Worm (Caenorhabditis elegans) whole organism, L4 larva: ENCODE results near the gene clec-230.

ENCODE experiments used
- D1046.2 ChIP-seq: fragments of 200-800 bp; sonication (Bioruptor generic); IDR thresholded peaks from 2 replicates; pipeline ENCODE4 v1.3.6; 2022; ENCODE audit warnings: missing genetic modification characterization, missing compliant biosample characterization
- F26F4.8 ChIP-seq: fragments of 200-800 bp; sonication (Bioruptor generic); conservative IDR thresholded peaks from 2 replicates; pipeline ENCODE4 v1.3.6; 2022; ENCODE audit warnings: missing genetic modification characterization, missing compliant biosample characterization
- F49E8.2 ChIP-seq: sonication (generic microtip); optimal IDR thresholded peaks from 2 replicates; lab custom pipeline; 2016; ENCODE audit warnings: missing compliant biosample characterization, mild to moderate bottlenecking, missing genetic modification characterization, borderline replicate concordance
- R02D3.7 ChIP-seq: fragments of 150-350 bp; sonication (generic microtip); optimal IDR thresholded peaks from 3 replicates; lab custom pipeline; 2014; ENCODE audit warnings: missing biosample characterization, missing genetic modification characterization
- T20F7.1 ChIP-seq: fragments of 200-800 bp; sonication (Bioruptor generic); optimal IDR thresholded peaks from 2 replicates; lab custom pipeline; 2018; ENCODE audit warnings: mild to moderate bottlenecking, missing genetic modification characterization, missing compliant biosample characterization
- aha-1 ChIP-seq: fragments of 150-350 bp; peaks from one replicate; lab custom pipeline; 2014; ENCODE audit warnings: missing biosample characterization, missing genetic modification characterization
- ceh-44 ChIP-seq: fragments of 200-800 bp; sonication (Bioruptor generic); IDR thresholded peaks from 2 replicates; pipeline ENCODE4 v1.3.6; 2022; ENCODE audit warnings: missing genetic modification reagents, missing genetic modification characterization, missing compliant biosample characterization
- ces-1 ChIP-seq: fragments of 150-350 bp; sonication (generic microtip); optimal IDR thresholded peaks from 4 replicates; lab custom pipeline; 2014; ENCODE audit warnings: missing biosample characterization, missing genetic modification reagents, missing genetic modification characterization
- cey-2 ChIP-seq: sonication (generic microtip); optimal IDR thresholded peaks from 3 replicates; lab custom pipeline; 2017; ENCODE audit warnings: missing genetic modification characterization, mild to moderate bottlenecking, missing compliant biosample characterization, antibody characterized with exemption, borderline replicate concordance; ENCODE audit not compliant: insufficient read depth
- ctbp-1 ChIP-seq: fragments of 200-800 bp; sonication (Bioruptor generic); IDR thresholded peaks from 2 replicates; pipeline ENCODE4 v1.3.6; 2022; ENCODE audit warnings: missing genetic modification reagents, missing genetic modification characterization, missing compliant biosample characterization
- daf-16 ChIP-seq, 3 experiments: sonication (generic microtip); optimal IDR thresholded peaks; 2 replicates each; lab custom pipeline; 2016 to 2017; ENCODE audit warnings: missing genetic modification characterization in 3 of 3, missing genetic modification reagents in 3 of 3, mild to moderate bottlenecking in 2 of 3, missing compliant biosample characterization in 2 of 3, missing biosample characterization in 1 of 3, moderate library complexity in 1 of 3
- dmd-6 ChIP-seq: fragments of 200-800 bp; sonication (Bioruptor generic); IDR thresholded peaks from 2 replicates; pipeline ENCODE4 v1.3.6; 2022; ENCODE audit warnings: missing genetic modification reagents, missing genetic modification characterization, missing compliant biosample characterization
- dmd-8 ChIP-seq: fragments of 200-800 bp; sonication (Bioruptor generic); IDR thresholded peaks from 2 replicates; pipeline ENCODE4 v1.3.6; 2022; ENCODE audit warnings: missing genetic modification characterization, missing compliant biosample characterization
- duxl-1 ChIP-seq: sonication (generic microtip); optimal IDR thresholded peaks from 2 replicates; lab custom pipeline; 2016; ENCODE audit warnings: mild to moderate bottlenecking, missing genetic modification characterization, moderate library complexity, missing compliant biosample characterization; ENCODE audit not compliant: poor library complexity
- dve-1 ChIP-seq: sonication (generic microtip); optimal IDR thresholded peaks from 2 replicates; lab custom pipeline; 2017; ENCODE audit warnings: antibody characterized with exemption, mild to moderate bottlenecking, missing genetic modification characterization, missing compliant biosample characterization; ENCODE audit not compliant: insufficient read depth
- egl-43 ChIP-seq: fragments of 200-800 bp; sonication (Bioruptor generic); IDR thresholded peaks from 2 replicates; pipeline ENCODE4 v1.3.6; 2022; ENCODE audit warnings: missing genetic modification reagents, missing genetic modification characterization, missing compliant biosample characterization
- fkh-10 ChIP-seq: fragments of 150-350 bp; optimal IDR thresholded peaks from 2 replicates; lab custom pipeline; 2014; ENCODE audit warnings: missing biosample characterization, missing genetic modification reagents, missing genetic modification characterization
- hlh-11 ChIP-seq: fragments of 200-800 bp; sonication (Bioruptor generic); optimal IDR thresholded peaks from 2 replicates; lab custom pipeline; 2018; ENCODE audit warnings: mild to moderate bottlenecking, missing genetic modification characterization, missing compliant biosample characterization
- jun-1 ChIP-seq: fragments of 150-350 bp; optimal IDR thresholded peaks from 2 replicates; lab custom pipeline; 2014; ENCODE audit warnings: missing biosample characterization, missing genetic modification reagents, missing genetic modification characterization
- lin-13 ChIP-seq: fragments of 150-350 bp; optimal IDR thresholded peaks from 2 replicates; lab custom pipeline; 2014; ENCODE audit warnings: missing biosample characterization, missing genetic modification reagents, missing genetic modification characterization
- lin-39 ChIP-seq: fragments of 150-350 bp; optimal IDR thresholded peaks from 2 replicates; lab custom pipeline; 2014; ENCODE audit warnings: missing biosample characterization, missing genetic modification reagents, missing genetic modification characterization
- lsy-2 ChIP-seq, 2 experiments: fragments of 150-350 bp in 1 of 2; sonication (generic microtip) in 1 of 2; optimal IDR thresholded peaks; 2 replicates each; lab custom pipeline; 2014 to 2017; ENCODE audit warnings: missing biosample characterization in 2 of 2, missing genetic modification characterization in 2 of 2
- mdl-1 ChIP-seq, 2 experiments: fragments of 150-350 bp in 1 of 2; sonication (generic microtip) in 1 of 2; optimal IDR thresholded peaks; 2 replicates each; lab custom pipeline; 2014 to 2017; ENCODE audit warnings: missing biosample characterization in 2 of 2, missing genetic modification characterization in 2 of 2
- nhr-25 ChIP-seq: sonication (generic microtip); optimal IDR thresholded peaks from 2 replicates; lab custom pipeline; 2017; ENCODE audit warnings: missing genetic modification characterization, mild to moderate bottlenecking, missing compliant biosample characterization, antibody characterized with exemption, moderate library complexity, borderline replicate concordance; ENCODE audit not compliant: insufficient read depth
- nhr-42 ChIP-seq: fragments of 200-800 bp; sonication (Bioruptor generic); IDR thresholded peaks from 2 replicates; pipeline ENCODE4 v1.3.6; 2022; ENCODE audit warnings: missing genetic modification characterization, missing compliant biosample characterization
- nhr-48 ChIP-seq: sonication (generic microtip); optimal IDR thresholded peaks from 2 replicates; lab custom pipeline; 2016; ENCODE audit warnings: mild to moderate bottlenecking, missing genetic modification characterization, missing compliant biosample characterization
- pha-4 ChIP-seq, 2 experiments: fragments of 150-350 bp in 1 of 2; fragments of 200-800 bp in 1 of 2; sonication (Bioruptor generic) in 1 of 2; IDR thresholded peaks in 1 of 2; optimal IDR thresholded peaks in 1 of 2; 2 replicates each; pipeline versions ENCODE4 v1.3.6 to Lab custom; 2014 to 2022; ENCODE audit warnings: missing genetic modification characterization in 2 of 2, missing genetic modification reagents in 2 of 2, missing biosample characterization in 1 of 2, missing compliant biosample characterization in 1 of 2
- pqm-1 ChIP-seq: sonication (generic microtip); optimal IDR thresholded peaks from 2 replicates; lab custom pipeline; 2017; ENCODE audit warnings: missing biosample characterization, missing genetic modification characterization
- snpc-1.2 ChIP-seq: fragments of 200-800 bp; sonication (Bioruptor generic); IDR thresholded peaks from 2 replicates; pipeline ENCODE4 v1.3.6; 2022; ENCODE audit warnings: missing genetic modification reagents, missing genetic modification characterization, missing compliant biosample characterization
- spr-3 ChIP-seq: fragments of 200-800 bp; sonication (Bioruptor generic); optimal IDR thresholded peaks from 2 replicates; lab custom pipeline; 2018; ENCODE audit warnings: mild to moderate bottlenecking, missing genetic modification characterization, missing compliant biosample characterization
- tag-97 ChIP-seq: fragments of 200-800 bp; sonication (Bioruptor generic); IDR thresholded peaks from 2 replicates; pipeline ENCODE4 v1.3.6; 2022; ENCODE audit warnings: missing genetic modification characterization, missing compliant biosample characterization
- tra-1 ChIP-seq: fragments of 200-800 bp; sonication (Bioruptor generic); IDR thresholded peaks from 2 replicates; pipeline ENCODE4 v1.3.6; 2022; ENCODE audit warnings: missing genetic modification reagents, missing genetic modification characterization, missing compliant biosample characterization
- unc-62 ChIP-seq, 3 experiments: fragments of 150-350 bp in 1 of 3; sonication (generic microtip); optimal IDR thresholded peaks in 2 of 3; peaks in 1 of 3; 1 replicate in 1 of 3; 2 replicates in 2 of 3; lab custom pipeline; 2014 to 2017; ENCODE audit warnings: missing biosample characterization in 3 of 3, missing genetic modification characterization in 3 of 3, missing genetic modification reagents in 3 of 3, missing genotype in 1 of 3
- zag-1 ChIP-seq: fragments of 150-350 bp; optimal IDR thresholded peaks from 2 replicates; lab custom pipeline; 2014; ENCODE audit warnings: missing biosample characterization, missing genetic modification characterization
- zfp-2 ChIP-seq: sonication (generic microtip); optimal IDR thresholded peaks from 2 replicates; lab custom pipeline; 2016; ENCODE audit warnings: mild to moderate bottlenecking, missing genetic modification characterization, missing compliant biosample characterization

Gene clec-230

ce11 chrV:15318638-15319037, 30.3 kb downstream of the clec-230 start, which contains the start of gene nhr-291 (continued):
- TF ChIP-seq nhr-48 (tag; lab: Kevin White, UChicago) = peak; percentile 59
- no peak for TF ChIP-seq jun-1 (tag; lab: Kevin White, UChicago)
- peak in 1 of 2 experiments; percentile 2 for TF ChIP-seq daf-16 (GFP tag; optimal IDR thresholded peaks at IDR 0.05; lab: Kevin White, UChicago)
- peak; percentile 97 for TF ChIP-seq daf-16 (tag; optimal IDR thresholded peaks at IDR 0.05; lab: Kevin White, UChicago)
- no peak for TF ChIP-seq R02D3.7 (tag; lab: Kevin White, UChicago)
- peak in 1 of 2 experiments; percentile 30 for TF ChIP-seq mdl-1 (tag; optimal IDR thresholded peaks at IDR 0.05; lab: Kevin White, UChicago)
- no peak for TF ChIP-seq D1046.2 (GFP tag; lab: Robert Waterston, UW)
- no peak for TF ChIP-seq fkh-10 (GFP tag; lab: Kevin White, UChicago)
- no peak for TF ChIP-seq cey-2
- TF ChIP-seq lin-39 (tag; lab: Kevin White, UChicago) = no peak
- no peak for TF ChIP-seq T20F7.1 (GFP tag; lab: Kevin White, UChicago)
- no peak for TF ChIP-seq nhr-25 (tag; lab: Kevin White, UChicago)
- no peak for TF ChIP-seq spr-3 (GFP tag; lab: Kevin White, UChicago)
- TF ChIP-seq nhr-42 = no peak
- no peak for TF ChIP-seq snpc-1.2
- peak; percentile 56; the same call in 1 of the 2 replicates for TF ChIP-seq tra-1 (GFP tag; lab: Robert Waterston, UW)
- no peak for TF ChIP-seq zfp-2
- TF ChIP-seq tag-97 (GFP tag; lab: Robert Waterston, UW) = no peak
- TF ChIP-seq pqm-1 (tag; lab: Kevin White, UChicago) = peak; percentile 98
- TF ChIP-seq hlh-11 (tag; lab: Kevin White, UChicago) = peak; percentile 77
- TF ChIP-seq pha-4 (GFP tag; IDR thresholded peaks at IDR 0.05; lab: Robert Waterston, UW) = no peak
- TF ChIP-seq pha-4 (tag; optimal IDR thresholded peaks at IDR 0.05; lab: Kevin White, UChicago) = no peak
- TF ChIP-seq lsy-2 (tag; optimal IDR thresholded peaks at IDR 0.05; lab: Kevin White, UChicago) = no peak
- TF ChIP-seq duxl-1 (tag; lab: Kevin White, UChicago) = no peak
- TF ChIP-seq dve-1 (tag; lab: Kevin White, UChicago) = peak; percentile 80
- no peak for TF ChIP-seq F26F4.8 (GFP tag; lab: Robert Waterston, UW)

ce11 chrV:15315827-15316527, 33.0 kb downstream of the clec-230 start, which contains the start of the genes srt-22 and nhr-246:
Gene srt-22 (minus strand): TSS chrV:15315927.
Gene nhr-246 (plus strand): TSS chrV:15316477.
- TF ChIP-seq ces-1 (GFP tag; lab: Kevin White, UChicago) (no peak), daf-16 (GFP tag; optimal IDR thresholded peaks at IDR 0.05; lab: Kevin White, UChicago) (no peak), daf-16 (tag; optimal IDR thresholded peaks at IDR 0.05; lab: Kevin White, UChicago) (peak; percentile 90)

DNA sequence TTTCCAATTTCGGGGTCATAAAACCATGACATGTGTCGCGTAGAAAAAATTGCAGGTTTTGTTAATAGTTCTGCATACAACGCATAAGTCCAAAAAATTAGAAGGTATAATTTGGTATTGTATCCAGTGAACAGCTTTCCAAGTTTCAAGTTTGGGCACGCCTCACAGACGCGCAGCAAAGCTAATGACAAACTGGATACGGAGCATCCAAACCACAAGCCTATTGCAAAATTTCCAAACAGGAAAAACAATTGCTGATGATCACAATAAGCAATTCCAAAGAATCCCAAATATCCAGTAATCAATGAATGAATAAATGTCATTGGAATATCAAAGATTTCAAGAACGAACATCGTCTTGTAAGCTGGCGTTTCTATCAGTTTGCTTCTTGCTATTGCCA, 35.4 kb downstream of the clec-230 start:
- TF ChIP-seq unc-62 (GFP tag; optimal IDR thresholded peaks at IDR 0.05 in 1 of 2; lab: Kevin White, UChicago) = peak in 1 of 2 experiments; percentile 81
- no peak for TF ChIP-seq unc-62 (tag; optimal IDR thresholded peaks at IDR 0.05; lab: Kevin White, UChicago)
- no peak for TF ChIP-seq F49E8.2
- TF ChIP-seq aha-1 (tag; lab: Kevin White, UChicago) = peak; percentile 69
- no peak for TF ChIP-seq dmd-8 (GFP tag; lab: Robert Waterston, UW)
- TF ChIP-seq T20F7.1 (GFP tag; lab: Kevin White, UChicago) = no peak
- TF ChIP-seq, all 104 proteins: peak for 2

DNA sequence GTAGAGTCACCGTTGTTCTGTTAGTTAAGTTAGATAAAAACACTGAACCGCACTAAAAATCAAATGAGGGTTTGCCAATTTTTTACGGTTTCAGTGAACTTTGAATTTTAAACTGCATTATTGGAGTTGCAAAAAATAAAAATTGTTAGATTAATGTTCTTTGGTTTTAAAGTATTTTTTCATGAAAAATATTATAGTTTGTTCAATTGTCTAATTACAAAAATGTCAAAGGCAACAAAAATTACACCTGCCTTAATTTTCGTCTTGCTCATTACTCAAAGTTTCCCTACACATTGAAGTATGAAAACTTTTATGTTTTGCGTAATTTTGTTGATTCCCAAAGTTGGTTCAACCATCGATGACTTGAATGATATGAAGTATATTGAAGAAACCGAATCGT, 38.2 kb downstream of the clec-230 start, which contains the start of gene irld-62:
Gene irld-62, plus strand, starts transcription at position 301 of the 400 bp plus-strand sequence.
- TF ChIP-seq ctbp-1 (GFP tag; lab: Robert Waterston, UW) (no peak), egl-43 (GFP tag; lab: Robert Waterston, UW) (no peak), lin-13 (GFP tag; lab: Kevin White, UChicago) (no peak), zag-1 (tag; lab: Kevin White, UChicago) (no peak), ceh-44 (no peak), dmd-6 (no peak)
